Worm (Caenorhabditis elegans) whole organism, L1 larva: Measurements from ENCODE around the gene ndx-2.

Experiments
- C04F5.9 ChIP-seq: sonication (generic microtip); optimal IDR thresholded peaks from 2 replicates; lab custom pipeline; 2016; ENCODE audit warnings: missing genetic modification characterization, missing compliant biosample characterization
- C16A3.4 ChIP-seq: fragments of 150-350 bp; optimal IDR thresholded peaks from 2 replicates; lab custom pipeline; 2014; ENCODE audit warnings: missing biosample characterization, missing genetic modification characterization
- Y116A8C.19 ChIP-seq: sonication (generic microtip); optimal IDR thresholded peaks from 2 replicates; lab custom pipeline; 2016; ENCODE audit warnings: missing compliant biosample characterization, missing genetic modification characterization, borderline replicate concordance
- alr-1 ChIP-seq: fragments of 200-800 bp; sonication (Bioruptor generic); optimal IDR thresholded peaks from 2 replicates; lab custom pipeline; 2018; ENCODE audit warnings: borderline replicate concordance, mild to moderate bottlenecking, missing genetic modification characterization, missing compliant biosample characterization
- blmp-1 ChIP-seq: fragments of 150-350 bp; optimal IDR thresholded peaks from 2 replicates; lab custom pipeline; 2014; ENCODE audit warnings: missing biosample characterization, missing genetic modification characterization
- ceh-82 ChIP-seq, 3 experiments: fragments of 150-350 bp in 1 of 3; sonication (generic microtip) in 2 of 3; optimal IDR thresholded peaks; 2 replicates each; lab custom pipeline; 2014 to 2017; ENCODE audit warnings: missing biosample characterization in 3 of 3, missing genetic modification characterization in 3 of 3
- ceh-90 ChIP-seq: sonication (generic microtip); optimal IDR thresholded peaks from 2 replicates; lab custom pipeline; 2016; ENCODE audit warnings: missing genetic modification characterization, missing compliant biosample characterization
- dpl-1 ChIP-seq, 3 experiments: fragments of 150-350 bp in 2 of 3; sonication (generic microtip) in 1 of 3; optimal IDR thresholded peaks; 2 replicates each; lab custom pipeline; 2014 to 2017; ENCODE audit warnings: missing biosample characterization in 3 of 3, missing genetic modification characterization in 3 of 3, missing genetic modification reagents in 3 of 3
- efl-1 ChIP-seq, 4 experiments: fragments of 150-350 bp; optimal IDR thresholded peaks in 3 of 4; peaks in 1 of 4; 1 replicate in 1 of 4; 2 replicates in 3 of 4; lab custom pipeline; 2014; ENCODE audit warnings: missing biosample characterization in 2 of 4, missing genetic modification characterization in 2 of 4, missing genetic modification reagents in 2 of 4
- efl-3 ChIP-seq: fragments of 200-800 bp; sonication (Bioruptor generic); optimal IDR thresholded peaks from 2 replicates; lab custom pipeline; 2018; ENCODE audit warnings: mild to moderate bottlenecking, missing genetic modification characterization, missing compliant biosample characterization
- egl-13 ChIP-seq: sonication (generic microtip); optimal IDR thresholded peaks from 2 replicates; lab custom pipeline; 2016; ENCODE audit warnings: missing genotype, missing genetic modification reagents, missing genetic modification characterization, missing compliant biosample characterization
- egl-27 ChIP-seq, 2 experiments: fragments of 150-350 bp in 1 of 2; sonication (generic microtip); optimal IDR thresholded peaks; 3 replicates each; lab custom pipeline; 2017 to 2018; ENCODE audit warnings: missing biosample characterization in 2 of 2, missing genetic modification characterization in 2 of 2, missing genetic modification reagents in 2 of 2
- fkh-10 ChIP-seq: sonication (generic microtip); optimal IDR thresholded peaks from 2 replicates; lab custom pipeline; 2017; ENCODE audit warnings: missing biosample characterization, missing genetic modification reagents, missing genetic modification characterization
- fkh-8 ChIP-seq: sonication (generic microtip); optimal IDR thresholded peaks from 2 replicates; lab custom pipeline; 2016; ENCODE audit warnings: mild to moderate bottlenecking, missing genetic modification characterization, missing compliant biosample characterization
- hlh-4 ChIP-seq: sonication (generic microtip); optimal IDR thresholded peaks from 2 replicates; lab custom pipeline; 2016; ENCODE audit warnings: mild to moderate bottlenecking, missing genetic modification characterization, missing compliant biosample characterization
- hpl-2 ChIP-seq: fragments of 150-350 bp; optimal IDR thresholded peaks from 2 replicates; lab custom pipeline; 2014; ENCODE audit warnings: missing biosample characterization, missing genetic modification reagents, missing genetic modification characterization
- jun-1 ChIP-seq: fragments of 150-350 bp; optimal IDR thresholded peaks from 2 replicates; lab custom pipeline; 2014; ENCODE audit warnings: missing biosample characterization, missing genetic modification reagents, missing genetic modification characterization
- lin-13 ChIP-seq: fragments of 150-350 bp; optimal IDR thresholded peaks from 2 replicates; lab custom pipeline; 2014; ENCODE audit warnings: missing biosample characterization, missing genetic modification reagents, missing genetic modification characterization
- lin-14 ChIP-seq: fragments of 200-800 bp; sonication (Bioruptor generic); optimal IDR thresholded peaks from 2 replicates; lab custom pipeline; 2018; ENCODE audit warnings: mild to moderate bottlenecking, missing genetic modification characterization, moderate library complexity, missing compliant biosample characterization
- lin-15B ChIP-seq: fragments of 150-350 bp; sonication (generic microtip); optimal IDR thresholded peaks from 3 replicates; lab custom pipeline; 2014; ENCODE audit warnings: missing biosample characterization, missing genetic modification characterization
- lin-35 ChIP-seq, 2 experiments: fragments of 150-350 bp; optimal IDR thresholded peaks; 2 replicates each; lab custom pipeline; 2014; ENCODE audit warnings: missing biosample characterization in 2 of 2, missing genetic modification characterization in 2 of 2, missing genetic modification reagents in 2 of 2
- lin-39 ChIP-seq: fragments of 150-350 bp; optimal IDR thresholded peaks from 2 replicates; lab custom pipeline; 2014; ENCODE audit warnings: missing biosample characterization, missing genetic modification reagents, missing genetic modification characterization
- lir-3 ChIP-seq: sonication (generic microtip); optimal IDR thresholded peaks from 2 replicates; lab custom pipeline; 2016; ENCODE audit warnings: mild to moderate bottlenecking, missing genetic modification characterization, moderate library complexity, missing compliant biosample characterization; ENCODE audit not compliant: poor library complexity
- mdl-1 ChIP-seq, 2 experiments: fragments of 150-350 bp; optimal IDR thresholded peaks; 2 replicates each; lab custom pipeline; 2014 to 2017; ENCODE audit warnings: missing biosample characterization in 2 of 2, missing genetic modification characterization in 2 of 2, inconsistent platforms in 1 of 2
- mef-2 ChIP-seq: fragments of 150-350 bp; optimal IDR thresholded peaks from 2 replicates; lab custom pipeline; 2014; ENCODE audit warnings: missing biosample characterization, missing genetic modification characterization
- mep-1 ChIP-seq: fragments of 150-350 bp; optimal IDR thresholded peaks from 2 replicates; lab custom pipeline; 2014; ENCODE audit warnings: missing biosample characterization, missing genetic modification characterization
- nhr-19 ChIP-seq: fragments of 200-800 bp; sonication (Bioruptor generic); conservative IDR thresholded peaks from 2 replicates; pipeline ENCODE4 v1.3.6; 2022; ENCODE audit warnings: missing genetic modification characterization, missing compliant biosample characterization
- nhr-47 ChIP-seq: sonication (generic microtip); optimal IDR thresholded peaks from 2 replicates; lab custom pipeline; 2016; ENCODE audit warnings: mild to moderate bottlenecking, missing genetic modification characterization, moderate library complexity, missing compliant biosample characterization
- nhr-77 ChIP-seq: fragments of 150-350 bp; optimal IDR thresholded peaks from 2 replicates; lab custom pipeline; 2014; ENCODE audit warnings: missing biosample characterization, missing genetic modification characterization
- nhr-84 ChIP-seq: sonication (generic microtip); optimal IDR thresholded peaks from 2 replicates; lab custom pipeline; 2017; ENCODE audit warnings: missing biosample characterization, missing genetic modification characterization
- nhr-90 ChIP-seq: sonication (generic microtip); optimal IDR thresholded peaks from 2 replicates; lab custom pipeline; 2016; ENCODE audit warnings: mild to moderate bottlenecking, missing genetic modification characterization, missing compliant biosample characterization; ENCODE audit not compliant: poor library complexity
- pax-3 ChIP-seq: fragments of 200-800 bp; sonication (Bioruptor generic); optimal IDR thresholded peaks from 2 replicates; lab custom pipeline; 2018; ENCODE audit warnings: mild to moderate bottlenecking, missing genetic modification characterization, moderate library complexity, missing compliant biosample characterization
- pqm-1 ChIP-seq: sonication (generic microtip); optimal IDR thresholded peaks from 3 replicates; lab custom pipeline; 2017; ENCODE audit warnings: missing biosample characterization, missing genetic modification characterization
- snu-23 ChIP-seq: sonication (generic microtip); optimal IDR thresholded peaks from 2 replicates; lab custom pipeline; 2016; ENCODE audit warnings: missing genetic modification characterization, missing compliant biosample characterization
- sox-4 ChIP-seq: sonication (generic microtip); optimal IDR thresholded peaks from 2 replicates; lab custom pipeline; 2016; ENCODE audit warnings: missing genetic modification characterization, missing compliant biosample characterization
- sptf-1 ChIP-seq: fragments of 150-350 bp; optimal IDR thresholded peaks from 2 replicates; lab custom pipeline; 2014; ENCODE audit warnings: missing biosample characterization, missing genetic modification characterization
- swsn-7 ChIP-seq: sonication (generic microtip); optimal IDR thresholded peaks from 2 replicates; lab custom pipeline; 2016; ENCODE audit warnings: missing genetic modification characterization, missing compliant biosample characterization
- tbx-2 ChIP-seq: sonication (generic microtip); optimal IDR thresholded peaks from 2 replicates; lab custom pipeline; 2016; ENCODE audit warnings: missing genetic modification characterization, missing compliant biosample characterization
- unc-86 ChIP-seq: sonication (generic microtip); optimal IDR thresholded peaks from 2 replicates; lab custom pipeline; 2016; ENCODE audit warnings: missing genetic modification characterization, missing compliant biosample characterization
- zag-1 ChIP-seq: fragments of 150-350 bp; optimal IDR thresholded peaks from 2 replicates; lab custom pipeline; 2014; ENCODE audit warnings: missing biosample characterization, missing genetic modification characterization
- ztf-11 ChIP-seq, 2 experiments: sonication (generic microtip); optimal IDR thresholded peaks; 2 replicates each; lab custom pipeline; 2016 to 2017; ENCODE audit warnings: missing genetic modification characterization in 2 of 2, missing biosample characterization in 1 of 2, missing compliant biosample characterization in 1 of 2
- ztf-4 ChIP-seq: fragments of 150-350 bp; optimal IDR thresholded peaks from 2 replicates; lab custom pipeline; 2014; ENCODE audit warnings: missing biosample characterization, missing genetic modification characterization

Gene ndx-2

DNA sequence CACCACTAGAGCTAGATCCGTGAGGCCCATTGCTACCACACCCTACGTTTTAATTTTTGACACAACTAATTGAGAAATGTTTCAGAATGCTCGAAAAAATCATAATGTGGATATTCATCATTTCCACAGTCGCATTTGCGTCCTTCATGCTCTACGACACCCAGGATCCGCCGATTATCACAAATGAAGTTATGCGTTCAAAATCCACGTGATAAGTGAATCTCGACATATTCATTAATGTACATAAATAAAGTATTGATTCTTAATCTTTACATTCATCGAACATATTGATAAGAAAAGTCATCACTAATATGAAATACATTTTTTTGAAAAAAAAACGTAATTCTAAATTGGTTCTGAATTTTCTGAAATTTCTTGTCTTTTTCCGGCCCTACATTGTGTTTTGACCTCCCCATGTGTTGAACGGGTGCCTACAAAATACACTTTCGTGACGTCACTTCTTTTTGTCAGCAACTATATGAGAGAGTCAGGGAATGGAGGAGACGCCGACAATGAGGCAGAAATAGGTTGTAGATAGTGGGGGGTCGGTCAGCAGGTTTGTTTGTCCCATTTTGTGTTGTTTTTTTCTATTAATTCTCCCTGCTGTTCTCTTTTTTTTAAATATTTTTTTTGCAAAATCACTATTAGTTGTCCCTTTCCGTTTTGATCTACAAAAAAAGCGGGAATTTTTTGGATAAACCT lies 49.7 kb downstream of the ndx-2 start, which contains the start of gene F53E10.1 (continued):
- TF ChIP-seq fkh-10 (GFP tag; lab: Kevin White, UChicago): no peak
- TF ChIP-seq egl-13 (tag; lab: Kevin White, UChicago): no peak
- no peak for TF ChIP-seq lin-15B (tag; lab: Kevin White, UChicago)
- no peak for TF ChIP-seq fkh-8 (tag; lab: Kevin White, UChicago)
- peak; percentile 80 for TF ChIP-seq snu-23 (GFP tag; lab: Kevin White, UChicago)
- no peak for TF ChIP-seq lir-3 (tag; lab: Kevin White, UChicago)
- no peak for TF ChIP-seq ztf-11 (tag; optimal IDR thresholded peaks at IDR 0.05; lab: Kevin White, UChicago)
- no peak for TF ChIP-seq zag-1 (tag; lab: Kevin White, UChicago)
- peak; percentile 56 for TF ChIP-seq tbx-2 (tag; lab: Kevin White, UChicago)
- no peak for TF ChIP-seq pax-3 (tag; lab: Kevin White, UChicago)
- TF ChIP-seq nhr-19 (GFP tag; lab: Robert Waterston, UW): peak; percentile 47; the same call in 1 of the 2 replicates
- TF ChIP-seq pqm-1 (tag; lab: Kevin White, UChicago): no peak
- no peak for TF ChIP-seq ceh-82 (tag; optimal IDR thresholded peaks at IDR 0.05; lab: Kevin White, UChicago)
- no peak for TF ChIP-seq ceh-90 (tag; lab: Kevin White, UChicago)
- no peak for TF ChIP-seq efl-3 (GFP tag; lab: Kevin White, UChicago)
- no peak for TF ChIP-seq alr-1 (tag; lab: Kevin White, UChicago)
- TF ChIP-seq sox-4 (tag; lab: Kevin White, UChicago): no peak
- peak in 1 of 2 experiments; percentile 54 for TF ChIP-seq mdl-1 (tag; optimal IDR thresholded peaks at IDR 0.05; lab: Kevin White, UChicago)
- no peak for TF ChIP-seq nhr-84 (tag; lab: Kevin White, UChicago)
- no peak for TF ChIP-seq egl-27 (tag; optimal IDR thresholded peaks at IDR 0.05; lab: Kevin White, UChicago)
- TF ChIP-seq unc-86 (tag; lab: Kevin White, UChicago): no peak
- no peak for TF ChIP-seq C16A3.4 (tag; lab: Kevin White, UChicago)
- TF ChIP-seq lin-14 (GFP tag; lab: Kevin White, UChicago): peak; percentile 82
- peak; percentile 38 to 69 for TF ChIP-seq lin-35 (GFP tag; optimal IDR thresholded peaks at IDR 0.05; lab: Kevin White, UChicago)
- TF ChIP-seq sptf-1 (tag; lab: Kevin White, UChicago): no peak
- no peak for TF ChIP-seq lin-39 (tag; lab: Kevin White, UChicago)
- TF ChIP-seq ztf-4 (tag; lab: Kevin White, UChicago): no peak
- TF ChIP-seq mef-2 (tag; lab: Kevin White, UChicago): no peak
- no peak for TF ChIP-seq Y116A8C.19
- no peak for TF ChIP-seq hpl-2 (GFP tag; lab: Kevin White, UChicago)
- TF ChIP-seq jun-1 (tag; lab: Kevin White, UChicago): no peak
- TF ChIP-seq hlh-4 (tag; lab: Kevin White, UChicago): no peak
- TF ChIP-seq swsn-7 (tag; lab: Kevin White, UChicago): peak; percentile 33
- peak; percentile 59 for TF ChIP-seq blmp-1
- TF ChIP-seq nhr-90 (tag; lab: Kevin White, UChicago): peak; percentile 60
- peak; percentile 52 for TF ChIP-seq mep-1 (tag; lab: Kevin White, UChicago)
- no peak for TF ChIP-seq nhr-77
- TF ChIP-seq C04F5.9: no peak
- no peak for TF ChIP-seq nhr-47
- TF ChIP-seq efl-1 (optimal IDR thresholded peaks at IDR 0.05; lab: Kevin White, UChicago): peak; percentile 47 to 58
- peak; percentile 44 to 93 for TF ChIP-seq efl-1 (GFP tag; optimal IDR thresholded peaks at IDR 0.05 in 1 of 2; lab: Kevin White, UChicago)
- peak; percentile 12 for TF ChIP-seq lin-13 (GFP tag; lab: Kevin White, UChicago)
- peak; percentile 36 to 52 (median 51) for TF ChIP-seq dpl-1 (GFP tag; optimal IDR thresholded peaks at IDR 0.05; lab: Kevin White, UChicago)
- TF ChIP-seq, all 84 proteins: peak for 23
